Worm (Caenorhabditis elegans) whole organism, L2 larva: ENCODE measurements around the gene T24E12.12.

Experiments
- C34F6.9 ChIP-seq: fragments of 150-350 bp; optimal IDR thresholded peaks from 2 replicates; lab custom pipeline; 2014; ENCODE audit warnings: missing biosample characterization, missing genetic modification characterization
- F13H6.1 ChIP-seq: sonication (generic microtip); optimal IDR thresholded peaks from 2 replicates; lab custom pipeline; 2016; ENCODE audit warnings: missing genetic modification characterization, missing compliant biosample characterization
- Y55F3AM.14 ChIP-seq: fragments of 200-800 bp; sonication (Bioruptor generic); optimal IDR thresholded peaks from 2 replicates; lab custom pipeline; 2018; ENCODE audit warnings: mild to moderate bottlenecking, missing genetic modification characterization, missing compliant biosample characterization
- ZK546.5 ChIP-seq: sonication (generic microtip); optimal IDR thresholded peaks from 2 replicates; lab custom pipeline; 2017; ENCODE audit warnings: missing biosample characterization, missing genetic modification characterization
- aly-2 ChIP-seq: fragments of 150-350 bp; optimal IDR thresholded peaks from 2 replicates; lab custom pipeline; 2014; ENCODE audit warnings: missing biosample characterization, missing genetic modification characterization
- ama-1 ChIP-seq: fragments of 150-350 bp; optimal IDR thresholded peaks from 2 replicates; lab custom pipeline; 2018; ENCODE audit warnings: inconsistent platforms
- blmp-1 ChIP-seq: sonication (generic microtip); optimal IDR thresholded peaks from 2 replicates; lab custom pipeline; 2017; ENCODE audit warnings: missing genetic modification characterization, mild to moderate bottlenecking, missing compliant biosample characterization, antibody characterized with exemption, moderate library complexity; ENCODE audit not compliant: insufficient read depth
- ceh-16 ChIP-seq: fragments of 150-350 bp; optimal IDR thresholded peaks from 2 replicates; lab custom pipeline; 2014; ENCODE audit warnings: missing biosample characterization, missing genetic modification characterization
- dmd-4 ChIP-seq: sonication (generic microtip); optimal IDR thresholded peaks from 2 replicates; lab custom pipeline; 2017; ENCODE audit warnings: missing biosample characterization, missing genetic modification characterization
- egl-27 ChIP-seq: sonication (generic microtip); optimal IDR thresholded peaks from 3 replicates; lab custom pipeline; 2017; ENCODE audit warnings: missing biosample characterization, missing genetic modification reagents, missing genetic modification characterization
- elt-3 ChIP-seq: sonication (generic microtip); optimal IDR thresholded peaks from 2 replicates; lab custom pipeline; 2017; ENCODE audit warnings: missing biosample characterization, missing genetic modification characterization
- lin-13 ChIP-seq: fragments of 150-350 bp; optimal IDR thresholded peaks from 2 replicates; lab custom pipeline; 2014; ENCODE audit warnings: missing biosample characterization, missing genetic modification reagents, missing genetic modification characterization
- lin-39 ChIP-seq: fragments of 150-350 bp; optimal IDR thresholded peaks from 2 replicates; lab custom pipeline; 2014; ENCODE audit warnings: missing biosample characterization, missing genetic modification reagents, missing genetic modification characterization
- lsy-2 ChIP-seq, 2 experiments: fragments of 150-350 bp in 1 of 2; sonication (generic microtip) in 1 of 2; optimal IDR thresholded peaks; 2 replicates each; lab custom pipeline; 2014 to 2017; ENCODE audit warnings: missing biosample characterization in 2 of 2, missing genetic modification characterization in 2 of 2
- mbf-1 ChIP-seq: sonication (generic microtip); optimal IDR thresholded peaks from 2 replicates; lab custom pipeline; 2017; ENCODE audit warnings: missing biosample characterization, missing genetic modification characterization
- mdl-1 ChIP-seq, 2 experiments: fragments of 150-350 bp in 1 of 2; sonication (generic microtip) in 1 of 2; optimal IDR thresholded peaks; 2 replicates each; lab custom pipeline; 2017; ENCODE audit warnings: missing biosample characterization in 2 of 2, missing genetic modification characterization in 2 of 2
- nhr-11 ChIP-seq: fragments of 150-350 bp; optimal IDR thresholded peaks from 2 replicates; lab custom pipeline; 2014; ENCODE audit warnings: missing biosample characterization, missing genetic modification characterization
- nhr-12 ChIP-seq: fragments of 150-350 bp; optimal IDR thresholded peaks from 2 replicates; lab custom pipeline; 2014; ENCODE audit warnings: missing biosample characterization, missing genetic modification characterization
- nhr-129 ChIP-seq: fragments of 150-350 bp; optimal IDR thresholded peaks from 2 replicates; lab custom pipeline; 2014; ENCODE audit warnings: missing biosample characterization, missing genetic modification characterization
- nhr-21 ChIP-seq: fragments of 150-350 bp; optimal IDR thresholded peaks from 2 replicates; lab custom pipeline; 2014; ENCODE audit warnings: missing biosample characterization, missing genetic modification characterization
- nhr-23 ChIP-seq: fragments of 150-350 bp; optimal IDR thresholded peaks from 2 replicates; lab custom pipeline; 2014; ENCODE audit warnings: missing biosample characterization, missing genetic modification reagents, missing genetic modification characterization
- nhr-237 ChIP-seq: fragments of 150-350 bp; optimal IDR thresholded peaks from 2 replicates; lab custom pipeline; 2014; ENCODE audit warnings: missing biosample characterization, missing genetic modification characterization
- nhr-25 ChIP-seq: fragments of 150-350 bp; sonication (generic microtip); optimal IDR thresholded peaks from 3 replicates; lab custom pipeline; 2014; ENCODE audit warnings: missing biosample characterization, missing genetic modification characterization
- sem-4 ChIP-seq: fragments of 150-350 bp; optimal IDR thresholded peaks from 2 replicates; lab custom pipeline; 2014; ENCODE audit warnings: missing biosample characterization, missing genetic modification reagents, missing genetic modification characterization
- skn-1 ChIP-seq: sonication (generic microtip); optimal IDR thresholded peaks from 2 replicates; lab custom pipeline; 2017; ENCODE audit warnings: missing biosample characterization, missing genetic modification characterization
- sma-3 ChIP-seq: sonication (generic microtip); optimal IDR thresholded peaks from 2 replicates; lab custom pipeline; 2016; ENCODE audit warnings: missing genetic modification reagents, missing genetic modification characterization, missing compliant biosample characterization
- snpc-4 ChIP-seq: fragments of 150-350 bp; optimal IDR thresholded peaks from 2 replicates; lab custom pipeline; 2014; ENCODE audit warnings: missing biosample characterization, missing genetic modification characterization
- unc-39 ChIP-seq: fragments of 150-350 bp; optimal IDR thresholded peaks from 2 replicates; lab custom pipeline; 2014; ENCODE audit warnings: missing biosample characterization, missing genetic modification characterization
- unc-55 ChIP-seq: fragments of 150-350 bp; sonication (generic microtip); optimal IDR thresholded peaks from 3 replicates; lab custom pipeline; 2014; ENCODE audit warnings: missing biosample characterization, missing genetic modification reagents, missing genetic modification characterization
- unc-62 ChIP-seq: fragments of 150-350 bp; optimal IDR thresholded peaks from 2 replicates; lab custom pipeline; 2014; ENCODE audit warnings: missing biosample characterization, missing genetic modification reagents, missing genetic modification characterization
- zag-1 ChIP-seq: fragments of 150-350 bp; optimal IDR thresholded peaks from 2 replicates; lab custom pipeline; 2014; ENCODE audit warnings: missing biosample characterization, missing genetic modification characterization
- ztf-1 ChIP-seq: fragments of 200-800 bp; sonication (Bioruptor generic); conservative IDR thresholded peaks from 2 replicates; pipeline ENCODE4 v1.3.6; 2022; ENCODE audit warnings: missing genetic modification characterization, missing compliant biosample characterization
- ztf-11 ChIP-seq: sonication (generic microtip); optimal IDR thresholded peaks from 2 replicates; lab custom pipeline; 2017; ENCODE audit warnings: missing biosample characterization, missing genetic modification characterization
- ztf-4 ChIP-seq: fragments of 150-350 bp; optimal IDR thresholded peaks from 2 replicates; lab custom pipeline; 2014; ENCODE audit warnings: missing biosample characterization, missing genetic modification characterization

Gene T24E12.12

ce11 chrII:3721016-3721415 is 38.1 kb upstream of the T24E12.12 start, which contains the start of gene C46E10.3:
Gene C46E10.3, plus strand, starts transcription at chrII:3721316.
- TF ChIP-seq nhr-23 (tag; lab: Kevin White, UChicago): no peak
- no peak for TF ChIP-seq snpc-4 (tag; lab: Kevin White, UChicago)
- TF ChIP-seq nhr-25: no peak
- TF ChIP-seq mbf-1 (tag; lab: Kevin White, UChicago): no peak
- TF ChIP-seq Y55F3AM.14 (GFP tag; lab: Kevin White, UChicago): no peak
- TF ChIP-seq elt-3 (tag; lab: Kevin White, UChicago): no peak
- TF ChIP-seq ztf-1: no peak
- no peak for TF ChIP-seq blmp-1 (tag; lab: Kevin White, UChicago)
- no peak for TF ChIP-seq lin-39 (tag; lab: Kevin White, UChicago)
- TF ChIP-seq nhr-21 (tag; lab: Kevin White, UChicago): no peak
- no peak for TF ChIP-seq F13H6.1 (tag; lab: Kevin White, UChicago)
- TF ChIP-seq lin-13 (GFP tag; lab: Kevin White, UChicago): no peak

ce11 chrII:3724175-3724715 is 34.8 kb upstream of the T24E12.12 start, which contains the start of gene C46E10.1:
Gene C46E10.1, plus strand, starts transcription at chrII:3724225.
- TF ChIP-seq unc-55 (no peak), ztf-11 (tag; lab: Kevin White, UChicago) (no peak), blmp-1 (tag; lab: Kevin White, UChicago) (no peak), ZK546.5 (tag; lab: Kevin White, UChicago) (no peak), egl-27 (tag; lab: Kevin White, UChicago) (no peak), skn-1 (tag; lab: Kevin White, UChicago) (no peak), ama-1 (lab: Kevin White, UChicago) (no peak)

- no peak for TF ChIP-seq lin-13 (GFP tag; lab: Kevin White, UChicago)
- TF ChIP-seq unc-39 (tag; lab: Kevin White, UChicago): no peak
- no peak for TF ChIP-seq sma-3 (GFP tag; lab: Kevin White, UChicago)
- no peak for TF ChIP-seq C34F6.9 (tag; lab: Kevin White, UChicago)
- no peak for TF ChIP-seq snpc-4 (tag; lab: Kevin White, UChicago)
- TF ChIP-seq unc-62 (GFP tag; lab: Kevin White, UChicago): no peak
- TF ChIP-seq ztf-1: no peak
- no peak for TF ChIP-seq dmd-4 (tag; lab: Kevin White, UChicago)
- TF ChIP-seq aly-2 (tag; lab: Kevin White, UChicago): no peak
- no peak for TF ChIP-seq ztf-4 (tag; lab: Kevin White, UChicago)
- TF ChIP-seq ceh-16: no peak
- no peak for TF ChIP-seq ama-1 (lab: Kevin White, UChicago)
- TF ChIP-seq, all 48 proteins: peak for 0
Observed at ce11 chrII:3727996-3728395, 31.1 kb upstream of the T24E12.12 start, which contains the start of gene C46E10.8. Gene C46E10.8, minus strand, starts transcription at chrII:3728096.

ce11 chrII:3731723-3732122 is 27.4 kb upstream of the T24E12.12 start, which contains the start of the genes sdz-12 and bath-31:
Gene sdz-12, minus strand, starts transcription at chrII:3731823.
Gene bath-31, plus strand, starts transcription at chrII:3731973.
- no peak for TF ChIP-seq C34F6.9 (tag; lab: Kevin White, UChicago)
- no peak for TF ChIP-seq sma-3 (GFP tag; lab: Kevin White, UChicago)
- TF ChIP-seq zag-1 (tag; lab: Kevin White, UChicago): no peak
- no peak for TF ChIP-seq Y55F3AM.14 (GFP tag; lab: Kevin White, UChicago)
- no peak for TF ChIP-seq lsy-2 (tag; optimal IDR thresholded peaks at IDR 0.05; lab: Kevin White, UChicago)
- no peak for TF ChIP-seq nhr-11 (tag; lab: Kevin White, UChicago)
- no peak for TF ChIP-seq unc-62 (GFP tag; lab: Kevin White, UChicago)
- TF ChIP-seq nhr-12 (tag; lab: Kevin White, UChicago): no peak
- TF ChIP-seq F13H6.1 (tag; lab: Kevin White, UChicago): no peak
- no peak for TF ChIP-seq sem-4 (tag; lab: Kevin White, UChicago)
- TF ChIP-seq unc-55: no peak
- no peak for TF ChIP-seq nhr-237 (tag; lab: Kevin White, UChicago)
- TF ChIP-seq ZK546.5 (tag; lab: Kevin White, UChicago): no peak

ce11 chrII:3736893-3737375 is 22.2 kb upstream of the T24E12.12 start, which contains the start of gene F12E12.6:
Gene F12E12.6, minus strand, starts transcription at chrII:3736943.
- TF ChIP-seq unc-39 (tag; lab: Kevin White, UChicago) (no peak), nhr-129 (tag; lab: Kevin White, UChicago) (no peak), ztf-11 (tag; lab: Kevin White, UChicago) (no peak), ama-1 (lab: Kevin White, UChicago) (no peak), nhr-11 (tag; lab: Kevin White, UChicago) (no peak), mdl-1 (tag; optimal IDR thresholded peaks at IDR 0.05; lab: Kevin White, UChicago) (no peak), lsy-2 (tag; optimal IDR thresholded peaks at IDR 0.05; lab: Kevin White, UChicago) (no peak)
